Worm (Caenorhabditis elegans): ENCODE measurements around the gene str-247.

- TF ChIP-seq ceh-9 (tag; optimal IDR thresholded peaks at IDR 0.05) (no peak), ceh-45 (GFP tag; IDR thresholded peaks at IDR 0.05) (no peak), Y22D7AL.16 (tag; optimal IDR thresholded peaks at IDR 0.05) (no peak), ama-1 (optimal IDR thresholded peaks at IDR 0.05) (no peak)
These were observed 33.8 kb downstream of the str-247 start, which contains the start of gene nlp-28 for ce11 chrV:3987616-3988015.

Data from whole organism, late embryonic.